Worm (Caenorhabditis elegans): ENCODE measurements around the gene phb-2.

DNA sequence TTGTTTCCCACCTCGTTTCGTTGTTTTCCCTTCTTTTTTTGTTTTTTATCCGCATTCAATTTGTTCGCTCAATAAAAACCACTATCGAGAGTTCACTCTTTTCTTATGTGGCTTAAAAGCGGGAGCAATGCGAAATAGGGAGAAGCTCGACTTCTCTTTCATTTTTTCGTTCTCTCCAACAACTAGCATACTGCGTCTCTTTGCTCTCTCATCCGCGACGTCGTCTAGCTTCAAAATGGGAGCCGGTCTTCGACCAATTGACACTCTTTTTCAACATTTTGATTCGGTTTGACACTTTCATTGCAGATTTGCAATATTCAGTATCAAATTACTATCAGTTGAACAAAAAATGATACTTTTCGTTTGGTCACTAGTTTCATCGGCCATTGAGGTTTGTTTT lies 22.7 kb downstream of the phb-2 start, which contains the start of gene bpl-1:
- TF ChIP-seq mdl-1 (tag; optimal IDR thresholded peaks at IDR 0.05) (no peak), pha-4 (tag; optimal IDR thresholded peaks at IDR 0.05) (no peak), elt-2 (tag; optimal IDR thresholded peaks at IDR 0.05) (no peak), nhr-28 (tag; optimal IDR thresholded peaks at IDR 0.05) (no peak), egl-27 (tag; optimal IDR thresholded peaks at IDR 0.05) (no peak), aly-2 (tag; optimal IDR thresholded peaks at IDR 0.05) (no peak), unc-62 (GFP tag; optimal IDR thresholded peaks at IDR 0.05) (no peak), elt-1 (tag; optimal IDR thresholded peaks at IDR 0.05) (no peak), elt-3 (tag; optimal IDR thresholded peaks at IDR 0.05) (no peak), ceh-16 (tag; optimal IDR thresholded peaks at IDR 0.05) (no peak)

All from whole organism, L3 larva.